Fruit fly (Drosophila melanogaster) whole organism, embryonic: ENCODE results near the gene CG9799.

Source experiments
- Atf6 ChIP-seq: fragments of 200-800 bp; sonication (Bioruptor generic); IDR thresholded peaks from 2 replicates; pipeline ENCODE4 v1.3.6; 2022; ENCODE audit warnings: missing biosample characterization, missing genetic modification characterization
- Blimp-1 ChIP-seq: fragments of 200-800 bp; sonication (Bioruptor generic); optimal IDR thresholded peaks from 3 replicates; lab custom pipeline; 2018; ENCODE audit warnings: missing biosample characterization, missing genetic modification characterization, mild to moderate bottlenecking, moderate library complexity, missing genetic modification reagents
- Bteb2 ChIP-seq: fragments of 200-800 bp; sonication (Bioruptor generic); optimal IDR thresholded peaks from 2 replicates; lab custom pipeline; 2016; ENCODE audit warnings: missing biosample characterization, missing genetic modification characterization
- CG10147 ChIP-seq: fragments of 200-800 bp; sonication (Bioruptor generic); optimal IDR thresholded peaks from 2 replicates; lab custom pipeline; 2019; ENCODE audit warnings: missing biosample characterization, mild to moderate bottlenecking, missing genetic modification characterization, moderate library complexity
- CG11093 ChIP-seq: fragments of 200-800 bp; sonication (Bioruptor generic); IDR thresholded peaks from 3 replicates; pipeline ENCODE4 v1.3.6; 2022; ENCODE audit warnings: missing biosample characterization, missing genetic modification characterization
- CG11504 ChIP-seq: fragments of 200-800 bp; sonication (Bioruptor generic); optimal IDR thresholded peaks from 3 replicates; lab custom pipeline; 2019; ENCODE audit warnings: missing biosample characterization, mild to moderate bottlenecking, missing genetic modification characterization, moderate library complexity
- CG12391 ChIP-seq: fragments of 200-800 bp; sonication (Bioruptor generic); optimal IDR thresholded peaks from 3 replicates; lab custom pipeline; 2018; ENCODE audit warnings: missing biosample characterization, mild to moderate bottlenecking, missing genetic modification characterization, moderate library complexity
- CG13296 ChIP-seq: fragments of 200-800 bp; sonication (Bioruptor generic); optimal IDR thresholded peaks from 3 replicates; lab custom pipeline; 2018; ENCODE audit warnings: missing biosample characterization, mild to moderate bottlenecking, missing genetic modification characterization
- CG14050 ChIP-seq: fragments of 200-800 bp; sonication (Bioruptor generic); IDR thresholded peaks from 3 replicates; pipeline ENCODE4 v1.3.6; 2022; ENCODE audit warnings: missing biosample characterization, missing genetic modification characterization
- CG16863 ChIP-seq: fragments of 200-800 bp; sonication (Bioruptor generic); optimal IDR thresholded peaks from 3 replicates; lab custom pipeline; 2016; ENCODE audit warnings: missing biosample characterization, missing genetic modification characterization
- CG17385 ChIP-seq: fragments of 200-800 bp; sonication (Bioruptor generic); optimal IDR thresholded peaks from 3 replicates; lab custom pipeline; 2018; ENCODE audit warnings: missing biosample characterization, mild to moderate bottlenecking, missing genetic modification characterization
- CG1792 ChIP-seq: fragments of 200-800 bp; sonication (Bioruptor generic); optimal IDR thresholded peaks from 2 replicates; lab custom pipeline; 2016; ENCODE audit warnings: missing biosample characterization, missing genetic modification characterization
- CG3281 ChIP-seq: fragments of 200-800 bp; sonication (Bioruptor generic); optimal IDR thresholded peaks from 3 replicates; lab custom pipeline; 2017; ENCODE audit warnings: missing biosample characterization, mild to moderate bottlenecking, missing genetic modification characterization
- CG3407 ChIP-seq: fragments of 200-800 bp; sonication (Bioruptor generic); optimal IDR thresholded peaks from 2 replicates; lab custom pipeline; 2018; ENCODE audit warnings: missing biosample characterization, mild to moderate bottlenecking, missing genetic modification characterization
- CG4424 ChIP-seq: fragments of 200-800 bp; sonication (Bioruptor generic); optimal IDR thresholded peaks from 3 replicates; lab custom pipeline; 2016; ENCODE audit warnings: missing biosample characterization, missing genetic modification characterization
- CG7786 ChIP-seq: fragments of 200-800 bp; sonication (Bioruptor generic); optimal IDR thresholded peaks from 2 replicates; lab custom pipeline; 2016; ENCODE audit warnings: missing biosample characterization, missing genetic modification characterization
- CG7987 ChIP-seq: fragments of 200-800 bp; sonication (Bioruptor generic); optimal IDR thresholded peaks from 2 replicates; lab custom pipeline; 2018; ENCODE audit warnings: missing biosample characterization, mild to moderate bottlenecking, missing genetic modification characterization, moderate library complexity
- CG9727 ChIP-seq: fragments of 200-800 bp; sonication (Bioruptor generic); optimal IDR thresholded peaks from 3 replicates; lab custom pipeline; 2017; ENCODE audit warnings: missing biosample characterization, mild to moderate bottlenecking, missing genetic modification characterization
- Dek ChIP-seq: fragments of 200-800 bp; sonication (Bioruptor generic); optimal IDR thresholded peaks from 3 replicates; lab custom pipeline; 2019; ENCODE audit warnings: missing biosample characterization, mild to moderate bottlenecking, missing genetic modification characterization, moderate library complexity
- Dfd ChIP-seq, 2 experiments: fragments of >200 bp; optimal IDR thresholded peaks; 2 replicates each; lab custom pipeline; 2017; ENCODE audit warnings: missing biosample characterization in 2 of 2, missing genetic modification characterization in 2 of 2
- Dref ChIP-seq: fragments of 200-800 bp; sonication (Bioruptor generic); IDR thresholded peaks from 2 replicates; pipeline ENCODE4 v1.3.6; 2022; ENCODE audit warnings: missing biosample characterization, missing genetic modification characterization
- ERR ChIP-seq: fragments of 200-800 bp; sonication (Bioruptor generic); optimal IDR thresholded peaks from 2 replicates; lab custom pipeline; 2016; ENCODE audit warnings: missing biosample characterization, missing genetic modification characterization
- HHEX ChIP-seq: fragments of 200-800 bp; sonication (Bioruptor generic); optimal IDR thresholded peaks from 3 replicates; lab custom pipeline; 2017; ENCODE audit warnings: missing biosample characterization, mild to moderate bottlenecking, missing genetic modification characterization, missing genetic modification reagents
- HLH4C ChIP-seq: fragments of 200-800 bp; sonication (Bioruptor generic); IDR thresholded peaks from 3 replicates; pipeline ENCODE4 v1.3.6; 2022; ENCODE audit warnings: missing biosample characterization, missing genetic modification characterization; ENCODE audit not compliant: partially characterized antibody
- Kr ChIP-seq: fragments of 200-800 bp; sonication (Bioruptor generic); optimal IDR thresholded peaks from 2 replicates; lab custom pipeline; 2017; ENCODE audit warnings: missing biosample characterization, mild to moderate bottlenecking, missing genetic modification characterization
- MTF-1 ChIP-seq: fragments of 200-800 bp; sonication (Bioruptor generic); optimal IDR thresholded peaks from 2 replicates; lab custom pipeline; 2018; ENCODE audit warnings: missing biosample characterization, mild to moderate bottlenecking, missing genetic modification characterization, borderline replicate concordance
- Max ChIP-seq: fragments of 200-800 bp; sonication (Bioruptor generic); optimal IDR thresholded peaks from 2 replicates; lab custom pipeline; 2016; ENCODE audit warnings: missing biosample characterization, mild to moderate bottlenecking, missing genetic modification characterization
- Nf-YB ChIP-seq: fragments of 200-800 bp; sonication (Bioruptor generic); optimal IDR thresholded peaks from 3 replicates; lab custom pipeline; 2019; ENCODE audit warnings: missing biosample characterization, mild to moderate bottlenecking, missing genetic modification characterization, moderate library complexity
- Opbp ChIP-seq: fragments of 200-800 bp; sonication (Bioruptor generic); IDR thresholded peaks from 3 replicates; pipeline ENCODE4 v1.3.6; 2022; ENCODE audit warnings: missing biosample characterization, missing genetic modification characterization; ENCODE audit not compliant: partially characterized antibody
- Rx ChIP-seq: fragments of 200-800 bp; sonication (Bioruptor generic); IDR thresholded peaks from 2 replicates; pipeline ENCODE4 v1.3.6; 2022; ENCODE audit warnings: missing biosample characterization, missing genetic modification characterization
- Xbp1 ChIP-seq: fragments of 200-800 bp; sonication (Bioruptor generic); optimal IDR thresholded peaks from 3 replicates; lab custom pipeline; 2016; ENCODE audit warnings: missing biosample characterization, mild to moderate bottlenecking, missing genetic modification characterization
- ap ChIP-seq: fragments of 200-800 bp; sonication (Bioruptor generic); IDR thresholded peaks from 2 replicates; pipeline ENCODE4 v1.3.6; 2022; ENCODE audit warnings: missing biosample characterization, missing genetic modification characterization
- croc ChIP-seq: fragments of 200-800 bp; sonication (Bioruptor generic); conservative IDR thresholded peaks from 3 replicates; pipeline ENCODE4 v1.3.6; 2022; ENCODE audit warnings: missing biosample characterization, missing genetic modification characterization
- dm ChIP-seq: fragments of 200-800 bp; sonication (Bioruptor generic); optimal IDR thresholded peaks from 3 replicates; lab custom pipeline; 2016; ENCODE audit warnings: missing biosample characterization, missing genetic modification characterization
- dysf ChIP-seq: fragments of 200-800 bp; sonication (Bioruptor generic); IDR thresholded peaks from 3 replicates; pipeline ENCODE4 v1.3.6; 2022; ENCODE audit warnings: missing biosample characterization, missing genetic modification characterization
- esg ChIP-seq: fragments of 200-800 bp; sonication (Bioruptor generic); conservative IDR thresholded peaks from 2 replicates; pipeline ENCODE4 v1.3.6; 2022; ENCODE audit warnings: missing biosample characterization, missing genetic modification characterization
- gcm2 ChIP-seq: fragments of 200-800 bp; sonication (Bioruptor generic); optimal IDR thresholded peaks from 2 replicates; lab custom pipeline; 2016; ENCODE audit warnings: missing biosample characterization, missing genetic modification characterization
- mam ChIP-seq: fragments of 200-800 bp; sonication (Bioruptor generic); optimal IDR thresholded peaks from 3 replicates; lab custom pipeline; 2016; ENCODE audit warnings: missing biosample characterization, missing genetic modification characterization
- nmo ChIP-seq: fragments of 200-800 bp; sonication (Bioruptor generic); optimal IDR thresholded peaks from 2 replicates; lab custom pipeline; 2018; ENCODE audit warnings: missing biosample characterization, mild to moderate bottlenecking, missing genetic modification characterization, moderate library complexity
- scrt ChIP-seq: fragments of 200-800 bp; sonication (Bioruptor generic); optimal IDR thresholded peaks from 2 replicates; lab custom pipeline; 2018; ENCODE audit warnings: missing biosample characterization, mild to moderate bottlenecking, missing genetic modification characterization, moderate library complexity
- sens ChIP-seq: fragments of 200-800 bp; sonication (Bioruptor generic); peaks from one replicate; lab custom pipeline; 2016; ENCODE audit warnings: missing biosample characterization, missing genetic modification characterization
- sens-2 ChIP-seq: fragments of 200-800 bp; sonication (Bioruptor generic); IDR thresholded peaks from 2 replicates; pipeline ENCODE4 v1.3.6; 2022; ENCODE audit warnings: missing biosample characterization, missing genetic modification characterization
- shn ChIP-seq: fragments of 200-800 bp; sonication (Bioruptor generic); optimal IDR thresholded peaks from 3 replicates; lab custom pipeline; 2016; ENCODE audit warnings: missing biosample characterization, missing genetic modification characterization
- slbo ChIP-seq: fragments of 200-800 bp; sonication (Bioruptor generic); IDR thresholded peaks from 2 replicates; pipeline ENCODE4 v1.3.6; 2022; ENCODE audit warnings: missing biosample characterization, missing genetic modification characterization
- trem ChIP-seq: fragments of 200-800 bp; optimal IDR thresholded peaks from 3 replicates; lab custom pipeline; 2019; ENCODE audit warnings: missing biosample characterization, mild to moderate bottlenecking, missing genetic modification characterization, moderate library complexity
- tup ChIP-seq: fragments of 200-800 bp; sonication (Bioruptor generic); optimal IDR thresholded peaks from 2 replicates; lab custom pipeline; 2016; ENCODE audit warnings: missing biosample characterization, mild to moderate bottlenecking, missing genetic modification characterization, moderate library complexity
- unpg ChIP-seq: fragments of 200-800 bp; sonication (Bioruptor generic); optimal IDR thresholded peaks from 3 replicates; lab custom pipeline; 2018; ENCODE audit warnings: missing biosample characterization, mild to moderate bottlenecking, missing genetic modification characterization, moderate library complexity
- vvl ChIP-seq: fragments of 200-800 bp; sonication (Bioruptor generic); IDR thresholded peaks from 2 replicates; pipeline ENCODE4 v1.3.6; 2022; ENCODE audit warnings: missing biosample characterization, missing genetic modification characterization
- wek ChIP-seq: fragments of 200-800 bp; sonication (Bioruptor generic); optimal IDR thresholded peaks from 3 replicates; lab custom pipeline; 2018; ENCODE audit warnings: missing biosample characterization, mild to moderate bottlenecking, missing genetic modification characterization, moderate library complexity

The CG9799 gene

dm6 chr3R:13428341-13429040 is 40.0 kb upstream of the CG9799 start (continued):
- peak; percentile 46 for TF ChIP-seq Bteb2 (GFP tag; lab: Kevin White, UChicago)
- TF ChIP-seq MTF-1 (GFP tag; lab: Kevin White, UChicago): peak; percentile 57
- TF ChIP-seq CG10147 (GFP tag; lab: Kevin White, UChicago): peak; percentile 37
- peak; percentile 47; the same call in 2 of the 3 replicates for TF ChIP-seq CG14050 (GFP tag; lab: Robert Waterston, UW)
- TF ChIP-seq Atf6: peak; percentile 32; the same call in 1 of the 2 replicates
- no peak for TF ChIP-seq Kr (GFP tag; lab: Kevin White, UChicago)
- TF ChIP-seq CG3407 (GFP tag; lab: Kevin White, UChicago): peak; percentile 29
- TF ChIP-seq dysf (GFP tag; lab: Robert Waterston, UW): peak; percentile 71
- peak; percentile 53 for TF ChIP-seq Rx
- no peak for TF ChIP-seq HLH4C
- no peak for TF ChIP-seq ERR (GFP tag; lab: Kevin White, UChicago)
- 0 out of 3 replicates have a peak, but pooled peaks have one; percentile 21 for TF ChIP-seq CG11093 (GFP tag; lab: Robert Waterston, UW)
- TF ChIP-seq CG1792: no peak
- peak; percentile 59 for TF ChIP-seq CG9727 (GFP tag; lab: Kevin White, UChicago)
- TF ChIP-seq Dfd (GFP tag; optimal IDR thresholded peaks at IDR 0.05; lab: Kevin White, UChicago): no peak
- peak; percentile 58 for TF ChIP-seq CG17385
- no peak for TF ChIP-seq Dref (GFP tag; lab: Robert Waterston, UW)
- TF ChIP-seq CG7987 (GFP tag; lab: Kevin White, UChicago): no peak
- TF ChIP-seq sens-2 (GFP tag; lab: Robert Waterston, UW): peak; percentile 47; the same call in 1 of the 2 replicates
- peak; percentile 73 for TF ChIP-seq Xbp1 (GFP tag; lab: Kevin White, UChicago)
- peak; percentile 36 for TF ChIP-seq CG13296
- TF ChIP-seq HHEX: peak; percentile 61
- TF ChIP-seq Max (GFP tag; lab: Kevin White, UChicago): peak; percentile 5
- peak; percentile 42 for TF ChIP-seq mam (GFP tag; lab: Kevin White, UChicago)
- TF ChIP-seq dm (GFP tag; lab: Kevin White, UChicago): no peak
- peak; percentile 64 for TF ChIP-seq CG16863
- TF ChIP-seq Blimp-1 (GFP tag; lab: Kevin White, UChicago): peak; percentile 80
- TF ChIP-seq vvl (GFP tag; lab: Robert Waterston, UW): peak; percentile 84
- TF ChIP-seq sens (GFP tag; lab: Kevin White, UChicago): peak; percentile 95
- peak; percentile 74 for TF ChIP-seq CG12391 (tag; lab: Kevin White, UChicago)
- peak; percentile 58 for TF ChIP-seq scrt (GFP tag; lab: Kevin White, UChicago)
- peak; percentile 4 for TF ChIP-seq wek (GFP tag; lab: Kevin White, UChicago)
- peak; percentile 49 for TF ChIP-seq CG7786 (GFP tag; lab: Kevin White, UChicago)
- TF ChIP-seq esg (GFP tag; lab: Robert Waterston, UW): peak; percentile 74
- no peak for TF ChIP-seq Opbp (GFP tag; lab: Robert Waterston, UW)
- TF ChIP-seq Nf-YB (GFP tag; lab: Kevin White, UChicago): peak; percentile 29
- TF ChIP-seq CG4424: peak; percentile 68
- peak; percentile 44 for TF ChIP-seq Dek (tag; lab: Kevin White, UChicago)
- TF ChIP-seq ap (GFP tag; lab: Robert Waterston, UW): peak; percentile 62
- TF ChIP-seq gcm2: peak; percentile 28
- TF ChIP-seq CG3281 (GFP tag; lab: Kevin White, UChicago): peak; percentile 47
- TF ChIP-seq tup (GFP tag; lab: Kevin White, UChicago): peak; percentile 23
- peak; percentile 76 for TF ChIP-seq nmo (GFP tag; lab: Kevin White, UChicago)
- TF ChIP-seq unpg: peak; percentile 83
- peak; percentile 70 for TF ChIP-seq trem (tag; lab: Kevin White, UChicago)
- TF ChIP-seq slbo: peak; percentile 71
- TF ChIP-seq shn (GFP tag; lab: Kevin White, UChicago): peak; percentile 25
- TF ChIP-seq CG11504 (tag; lab: Kevin White, UChicago): peak; percentile 76
- TF ChIP-seq croc (GFP tag; lab: Robert Waterston, UW): peak; percentile 49
